Worm (Caenorhabditis elegans): ENCODE measurements around the gene mif-4.

ce11 chrIV:6342431-6342830 is 6.6 kb upstream of the mif-4 start, which contains the start of gene Y73B6BL.288:
- no peak for TF ChIP-seq nhr-12 (tag; optimal IDR thresholded peaks at IDR 0.05)
- TF ChIP-seq elt-3 (tag; optimal IDR thresholded peaks at IDR 0.05), result no peak
